Fruit fly (Drosophila melanogaster): ENCODE data around the gene CG44139.

The CG44139 gene

dm6 chr2L:2448514-2448913 is 23.9 kb downstream of the CG44139 start:
- no peak for TF ChIP-seq vri (GFP tag; optimal IDR thresholded peaks at IDR 0.05)
- TF ChIP-seq OdsH (GFP tag; optimal IDR thresholded peaks at IDR 0.05), result no peak
- no peak for TF ChIP-seq CG15336 (GFP tag; IDR thresholded peaks at IDR 0.05)
- no peak for TF ChIP-seq Ets21C (GFP tag; optimal IDR thresholded peaks at IDR 0.05)
- TF ChIP-seq ss (GFP tag; optimal IDR thresholded peaks at IDR 0.05), result peak; percentile 15 to 20
- no peak for TF ChIP-seq pdm3 (GFP tag; optimal IDR thresholded peaks at IDR 0.05)
- no peak for TF ChIP-seq CG1621 (tag; optimal IDR thresholded peaks at IDR 0.05)

dm6 chr2L:2449665-2450064 is 25.1 kb downstream of the CG44139 start:
- TF ChIP-seq eg (GFP tag; IDR thresholded peaks at IDR 0.05) (no peak), Sox102F (GFP tag; optimal IDR thresholded peaks at IDR 0.05) (no peak), esn (GFP tag; optimal IDR thresholded peaks at IDR 0.05) (no peak)

dm6 chr2L:2450723-2451379 is 26.3 kb downstream of the CG44139 start:
- no peak for TF ChIP-seq CG32006 (GFP tag; optimal IDR thresholded peaks at IDR 0.05)
- peak; percentile 63 for TF ChIP-seq fkh (GFP tag; optimal IDR thresholded peaks at IDR 0.05)
- no peak for TF ChIP-seq esn (GFP tag; optimal IDR thresholded peaks at IDR 0.05)
- no peak for TF ChIP-seq Sox102F (GFP tag; optimal IDR thresholded peaks at IDR 0.05)
- peak; percentile 5 for TF ChIP-seq dsx (GFP tag; optimal IDR thresholded peaks at IDR 0.05; ENCODE audit: poor library complexity, severe bottlenecking)
- TF ChIP-seq CG6163 (GFP tag; IDR thresholded peaks at IDR 0.05), result peak; percentile 23; the same call in 2 of the 3 replicates
- TF ChIP-seq CG15336 (GFP tag; IDR thresholded peaks at IDR 0.05), result 0 out of 2 replicates have a peak, but pooled peaks have one; percentile 17
- peak; percentile 32 to 60 for TF ChIP-seq ss (GFP tag; optimal IDR thresholded peaks at IDR 0.05)
- peak; percentile 47 for TF ChIP-seq svp (GFP tag)
- peak; percentile 70 for TF ChIP-seq Eip78C (GFP tag)
- TF ChIP-seq OdsH (GFP tag; optimal IDR thresholded peaks at IDR 0.05), result no peak
- TF ChIP-seq CG8119 (GFP tag; IDR thresholded peaks at IDR 0.05), result 0 out of 3 replicates have a peak, but pooled peaks have one; percentile 20
- 0 out of 3 replicates have a peak, but pooled peaks have one; percentile 10 for TF ChIP-seq eg (GFP tag; IDR thresholded peaks at IDR 0.05)
- TF ChIP-seq Hr4 (GFP tag; optimal IDR thresholded peaks at IDR 0.05), result no peak
- TF ChIP-seq CG3919 (GFP tag; optimal IDR thresholded peaks at IDR 0.05), result peak; percentile 2
- TF ChIP-seq spab (GFP tag; optimal IDR thresholded peaks at IDR 0.05), result no peak
- TF ChIP-seq achi (GFP tag; optimal IDR thresholded peaks at IDR 0.05), result no peak

dm6 chr2L:2453818-2454217 is 29.2 kb downstream of the CG44139 start:
- TF ChIP-seq pdm3 (GFP tag; optimal IDR thresholded peaks at IDR 0.05) (no peak), CG7368 (GFP tag; optimal IDR thresholded peaks at IDR 0.05) (no peak), salr (GFP tag; optimal IDR thresholded peaks at IDR 0.05) (no peak), fd59A (GFP tag; optimal IDR thresholded peaks at IDR 0.05) (no peak), CG8632 (GFP tag; optimal IDR thresholded peaks at IDR 0.05) (no peak), cyc (GFP tag; optimal IDR thresholded peaks at IDR 0.05) (no peak), CG6276 (GFP tag; optimal IDR thresholded peaks at IDR 0.05) (no peak), CG11902 (GFP tag; optimal IDR thresholded peaks at IDR 0.05) (no peak), Eip78C (GFP tag) (no peak), CG15336 (GFP tag; IDR thresholded peaks at IDR 0.05) (no peak), spab (GFP tag; optimal IDR thresholded peaks at IDR 0.05) (no peak)

- TF ChIP-seq CG1621 (tag; optimal IDR thresholded peaks at IDR 0.05) (peak; percentile 15), CG10669 (GFP tag; optimal IDR thresholded peaks at IDR 0.05) (no peak), Eip78C (GFP tag) (peak; percentile 59), CG11762 (GFP tag; optimal IDR thresholded peaks at IDR 0.05; ENCODE audit: insufficient read depth) (no peak), ss (GFP tag; optimal IDR thresholded peaks at IDR 0.05) (peak in 1 of 2 experiments; percentile 24), CG34406 (GFP tag; optimal IDR thresholded peaks at IDR 0.05) (no peak), Sox15 (GFP tag; optimal IDR thresholded peaks at IDR 0.05) (no peak), achi (GFP tag; optimal IDR thresholded peaks at IDR 0.05) (no peak), fd59A (GFP tag; optimal IDR thresholded peaks at IDR 0.05) (no peak), CG15336 (GFP tag; IDR thresholded peaks at IDR 0.05) (no peak), Sox14 (GFP tag; optimal IDR thresholded peaks at IDR 0.05) (no peak), CG6163 (GFP tag; IDR thresholded peaks at IDR 0.05) (0 out of 3 replicates have a peak, but pooled peaks have one; percentile 29), svp (GFP tag) (peak; percentile 1), eg (GFP tag; IDR thresholded peaks at IDR 0.05) (0 out of 3 replicates have a peak, but pooled peaks have one; percentile 8), CG8119 (GFP tag; IDR thresholded peaks at IDR 0.05) (0 out of 3 replicates have a peak, but pooled peaks have one; percentile 22)
These were observed 30.0 kb downstream of the CG44139 start for dm6 chr2L:2454644-2455043.
